Worm (Caenorhabditis elegans) whole organism, young adult: ENCODE results near the gene srx-114.

Experiments
- F23B12.7 ChIP-seq: sonication (generic microtip); optimal IDR thresholded peaks from 2 replicates; lab custom pipeline; 2017; ENCODE audit warnings: missing genetic modification characterization, mild to moderate bottlenecking, missing compliant biosample characterization, antibody characterized with exemption, moderate library complexity; ENCODE audit not compliant: insufficient read depth
- F33H1.4 ChIP-seq: fragments of 200-800 bp; sonication (Bioruptor generic); IDR thresholded peaks from 2 replicates; pipeline ENCODE4 v1.3.6; 2022; ENCODE audit warnings: missing genetic modification reagents, missing genetic modification characterization, missing compliant biosample characterization
- F37B4.10 ChIP-seq: fragments of 200-800 bp; sonication (Bioruptor generic); IDR thresholded peaks from 2 replicates; pipeline ENCODE4 v1.3.6; 2022; ENCODE audit warnings: missing genetic modification characterization, missing compliant biosample characterization
- F49E8.2 ChIP-seq: sonication (generic microtip); optimal IDR thresholded peaks from 3 replicates; lab custom pipeline; 2017; ENCODE audit warnings: missing genetic modification characterization, mild to moderate bottlenecking, missing compliant biosample characterization, antibody characterized with exemption, moderate library complexity; ENCODE audit not compliant: insufficient read depth
- F57C9.4 ChIP-seq: sonication (generic microtip); optimal IDR thresholded peaks from 2 replicates; lab custom pipeline; 2017; ENCODE audit warnings: mild to moderate bottlenecking, missing genetic modification characterization, missing compliant biosample characterization
- K12H6.12 ChIP-seq: fragments of 200-800 bp; sonication (Bioruptor generic); optimal IDR thresholded peaks from 2 replicates; lab custom pipeline; 2018; ENCODE audit warnings: mild to moderate bottlenecking, missing genetic modification characterization, missing compliant biosample characterization
- T07F8.4 ChIP-seq: sonication (generic microtip); optimal IDR thresholded peaks from 2 replicates; lab custom pipeline; 2016; ENCODE audit warnings: mild to moderate bottlenecking, missing genetic modification characterization, moderate library complexity, missing compliant biosample characterization
- T26A5.8 ChIP-seq: sonication (generic microtip); optimal IDR thresholded peaks from 2 replicates; lab custom pipeline; 2016; ENCODE audit warnings: missing genetic modification characterization, missing compliant biosample characterization
- Y53G8AR.9 ChIP-seq: fragments of 200-800 bp; sonication (Bioruptor generic); conservative IDR thresholded peaks from 2 replicates; pipeline ENCODE4 v1.3.6; 2022; ENCODE audit warnings: missing genetic modification reagents, missing genetic modification characterization, missing compliant biosample characterization
- ZK185.1 ChIP-seq: sonication (generic microtip); optimal IDR thresholded peaks from 2 replicates; lab custom pipeline; 2016; ENCODE audit warnings: mild to moderate bottlenecking, missing genetic modification characterization, missing compliant biosample characterization; ENCODE audit not compliant: poor library complexity, severe bottlenecking
- aptf-3 ChIP-seq: fragments of 200-800 bp; sonication (Bioruptor generic); IDR thresholded peaks from 2 replicates; pipeline ENCODE4 v1.3.6; 2022; ENCODE audit warnings: missing genetic modification characterization, missing compliant biosample characterization
- atf-7 ChIP-seq: sonication (generic microtip); optimal IDR thresholded peaks from 2 replicates; lab custom pipeline; 2017; ENCODE audit warnings: mild to moderate bottlenecking, missing genetic modification characterization, missing compliant biosample characterization
- cebp-1 ChIP-seq, 2 experiments: fragments of 200-800 bp in 1 of 2; sonication (Bioruptor generic) in 1 of 2; sonication (generic microtip) in 1 of 2; IDR thresholded peaks in 1 of 2; optimal IDR thresholded peaks in 1 of 2; 2 replicates each; pipeline versions ENCODE4 v1.3.6 to Lab custom; 2017 to 2022; ENCODE audit warnings: missing compliant biosample characterization in 2 of 2, missing genetic modification characterization in 2 of 2, mild to moderate bottlenecking in 1 of 2, missing genetic modification reagents in 1 of 2, moderate library complexity in 1 of 2
- cebp-2 ChIP-seq: fragments of 200-800 bp; sonication (Bioruptor generic); IDR thresholded peaks from 2 replicates; pipeline ENCODE4 v1.3.6; 2022; ENCODE audit warnings: missing genetic modification characterization, missing compliant biosample characterization
- ceh-40 ChIP-seq: fragments of 200-800 bp; sonication (Bioruptor generic); IDR thresholded peaks from 2 replicates; pipeline ENCODE4 v1.3.6; 2022; ENCODE audit warnings: missing genetic modification characterization, missing compliant biosample characterization
- dox-1 ChIP-seq: fragments of 200-800 bp; sonication (Bioruptor generic); IDR thresholded peaks from 2 replicates; pipeline ENCODE4 v1.3.6; 2022; ENCODE audit warnings: missing genetic modification reagents, missing genetic modification characterization, missing compliant biosample characterization
- dpff-1 ChIP-seq: sonication (generic microtip); optimal IDR thresholded peaks from 2 replicates; lab custom pipeline; 2017; ENCODE audit warnings: mild to moderate bottlenecking, missing genetic modification characterization, missing compliant biosample characterization
- efl-1 ChIP-seq: fragments of 150-350 bp; optimal IDR thresholded peaks from 2 replicates; lab custom pipeline; 2014; ENCODE audit warnings: missing biosample characterization, missing genetic modification reagents, missing genetic modification characterization
- egl-44 ChIP-seq: fragments of 200-800 bp; sonication (Bioruptor generic); IDR thresholded peaks from 2 replicates; pipeline ENCODE4 v1.3.6; 2022; ENCODE audit warnings: missing genetic modification reagents, missing genetic modification characterization, missing compliant biosample characterization
- let-607 ChIP-seq, 2 experiments: fragments of 200-800 bp in 1 of 2; sonication (Bioruptor generic) in 1 of 2; sonication (generic microtip) in 1 of 2; optimal IDR thresholded peaks; 2 replicates each; lab custom pipeline; 2016 to 2018; ENCODE audit warnings: mild to moderate bottlenecking in 2 of 2, missing compliant biosample characterization in 2 of 2, missing genetic modification characterization in 2 of 2, moderate library complexity in 2 of 2, missing genotype in 1 of 2
- lin-26 ChIP-seq: fragments of 200-800 bp; sonication (Bioruptor generic); IDR thresholded peaks from 2 replicates; pipeline ENCODE4 v1.3.6; 2022; ENCODE audit warnings: missing genetic modification reagents, missing genetic modification characterization, missing compliant biosample characterization
- lin-54 ChIP-seq: fragments of 200-800 bp; sonication (Bioruptor generic); optimal IDR thresholded peaks from 2 replicates; lab custom pipeline; 2018; ENCODE audit warnings: mild to moderate bottlenecking, missing genetic modification characterization, missing compliant biosample characterization
- lir-1 ChIP-seq: fragments of 200-800 bp; sonication (Bioruptor generic); conservative IDR thresholded peaks from 2 replicates; pipeline ENCODE4 v1.3.6; 2022; ENCODE audit warnings: missing genetic modification reagents, missing genetic modification characterization, missing compliant biosample characterization
- madf-3 ChIP-seq: fragments of 200-800 bp; sonication (Bioruptor generic); IDR thresholded peaks from 2 replicates; pipeline ENCODE4 v1.3.6; 2022; ENCODE audit warnings: missing genetic modification reagents, missing genetic modification characterization, missing compliant biosample characterization
- mel-28 ChIP-seq: sonication (generic microtip); optimal IDR thresholded peaks from 2 replicates; lab custom pipeline; 2016; ENCODE audit warnings: borderline replicate concordance, mild to moderate bottlenecking, missing genetic modification characterization, missing compliant biosample characterization
- mes-4 ChIP-seq: sonication (generic microtip); optimal IDR thresholded peaks from 2 replicates; lab custom pipeline; 2016; ENCODE audit warnings: missing genotype, missing genetic modification characterization, missing compliant biosample characterization
- nfya-1 ChIP-seq: sonication (generic microtip); optimal IDR thresholded peaks from 2 replicates; lab custom pipeline; 2017; ENCODE audit warnings: antibody characterized with exemption, missing compliant biosample characterization, missing genetic modification characterization, borderline replicate concordance; ENCODE audit not compliant: insufficient read depth
- nfya-2 ChIP-seq: fragments of 200-800 bp; sonication (Bioruptor generic); IDR thresholded peaks from 2 replicates; pipeline ENCODE4 v1.3.6; 2022; ENCODE audit warnings: missing genetic modification reagents, missing genetic modification characterization, missing compliant biosample characterization
- nhr-120 ChIP-seq: fragments of 200-800 bp; sonication (Bioruptor generic); IDR thresholded peaks from 2 replicates; pipeline ENCODE4 v1.3.6; 2022; ENCODE audit warnings: missing genetic modification characterization, missing compliant biosample characterization
- nhr-90 ChIP-seq: sonication (generic microtip); optimal IDR thresholded peaks from 2 replicates; lab custom pipeline; 2016; ENCODE audit warnings: missing genotype, mild to moderate bottlenecking, missing genetic modification characterization, missing compliant biosample characterization
- rcor-1 ChIP-seq: fragments of 200-800 bp; sonication (Bioruptor generic); IDR thresholded peaks from 2 replicates; pipeline ENCODE4 v1.3.6; 2022; ENCODE audit warnings: missing genetic modification reagents, missing genetic modification characterization, missing compliant biosample characterization
- repo-1 ChIP-seq: sonication (generic microtip); optimal IDR thresholded peaks from 2 replicates; lab custom pipeline; 2017; ENCODE audit warnings: mild to moderate bottlenecking, missing genetic modification characterization, missing compliant biosample characterization
- rpc-1 ChIP-seq, 2 experiments: fragments of 150-350 bp in 1 of 2; sonication (generic microtip) in 1 of 2; optimal IDR thresholded peaks; 2 replicates each; lab custom pipeline; 2014 to 2018; ENCODE audit warnings: missing biosample characterization in 1 of 2, missing genetic modification characterization in 1 of 2, missing genetic modification reagents in 1 of 2, missing genotype in 1 of 2
- sdz-38 ChIP-seq: sonication (generic microtip); optimal IDR thresholded peaks from 2 replicates; lab custom pipeline; 2016; ENCODE audit warnings: missing genotype, missing genetic modification characterization, missing compliant biosample characterization
- sea-2 ChIP-seq: fragments of 200-800 bp; sonication (Bioruptor generic); IDR thresholded peaks from 2 replicates; pipeline ENCODE4 v1.3.6; 2022; ENCODE audit warnings: missing genetic modification characterization, missing compliant biosample characterization
- snpc-1.1 ChIP-seq: sonication (generic microtip); optimal IDR thresholded peaks from 2 replicates; lab custom pipeline; 2017; ENCODE audit warnings: missing genetic modification characterization, mild to moderate bottlenecking, missing compliant biosample characterization, antibody characterized with exemption, moderate library complexity, missing genotype, missing genetic modification reagents; ENCODE audit not compliant: insufficient read depth
- snpc-3.4 ChIP-seq: sonication (generic microtip); optimal IDR thresholded peaks from 2 replicates; lab custom pipeline; 2017; ENCODE audit warnings: missing genetic modification characterization, mild to moderate bottlenecking, missing compliant biosample characterization, antibody characterized with exemption, moderate library complexity, missing genotype, missing genetic modification reagents
- tbp1 ChIP-seq: fragments of 200-800 bp; sonication (Bioruptor generic); optimal IDR thresholded peaks from 2 replicates; lab custom pipeline; 2018; ENCODE audit warnings: mild to moderate bottlenecking, missing genetic modification characterization, missing compliant biosample characterization
- tlf-1 ChIP-seq: fragments of 200-800 bp; sonication (Bioruptor generic); optimal IDR thresholded peaks from 2 replicates; lab custom pipeline; 2018; ENCODE audit warnings: mild to moderate bottlenecking, missing genetic modification characterization, missing compliant biosample characterization
- unc-62 ChIP-seq: fragments of 150-350 bp; optimal IDR thresholded peaks from 2 replicates; lab custom pipeline; 2014; ENCODE audit warnings: missing biosample characterization, missing genetic modification reagents, missing genetic modification characterization
- xnd-1 ChIP-seq: sonication (generic microtip); optimal IDR thresholded peaks from 2 replicates; lab custom pipeline; 2016; ENCODE audit warnings: missing genotype, missing genetic modification reagents, missing genetic modification characterization, missing compliant biosample characterization
- zim-3 ChIP-seq: sonication (generic microtip); optimal IDR thresholded peaks from 2 replicates; lab custom pipeline; 2017; ENCODE audit warnings: mild to moderate bottlenecking, missing genetic modification characterization, moderate library complexity, missing compliant biosample characterization
- ztf-18 ChIP-seq: sonication (generic microtip); optimal IDR thresholded peaks from 2 replicates; lab custom pipeline; 2016; ENCODE audit warnings: missing genotype, mild to moderate bottlenecking, missing genetic modification characterization, missing compliant biosample characterization
- ztf-22 ChIP-seq: fragments of 200-800 bp; sonication (Bioruptor generic); optimal IDR thresholded peaks from 2 replicates; lab custom pipeline; 2018; ENCODE audit warnings: mild to moderate bottlenecking, missing genetic modification characterization, moderate library complexity, missing compliant biosample characterization
- ztf-26 ChIP-seq: sonication (generic microtip); optimal IDR thresholded peaks from 2 replicates; lab custom pipeline; 2017; ENCODE audit warnings: missing genetic modification characterization, missing compliant biosample characterization
- ztf-28 ChIP-seq: fragments of 200-800 bp; sonication (Bioruptor generic); IDR thresholded peaks from 2 replicates; pipeline ENCODE4 v1.3.6; 2022; ENCODE audit warnings: missing genetic modification reagents, missing genetic modification characterization, missing compliant biosample characterization

Gene srx-114

ce11 chrII:5474946-5475345 is 42.0 kb upstream of the srx-114 start, which contains the start of gene ilcr-2:
Gene ilcr-2, plus strand, starts transcription at chrII:5475246.
- TF ChIP-seq aptf-3 (no peak), F23B12.7 (no peak), nhr-90 (tag; lab: Kevin White, UChicago) (no peak), nhr-120 (GFP tag; lab: Robert Waterston, UW) (no peak), lin-54 (GFP tag; lab: Kevin White, UChicago) (no peak), T26A5.8 (no peak), madf-3 (GFP tag; lab: Robert Waterston, UW) (no peak), ceh-40 (no peak), F49E8.2 (tag; lab: Kevin White, UChicago) (no peak), ZK185.1 (tag; lab: Kevin White, UChicago) (no peak), xnd-1 (tag; lab: Kevin White, UChicago) (no peak), snpc-1.1 (tag; lab: Kevin White, UChicago) (no peak), tbp1 (GFP tag; lab: Kevin White, UChicago) (no peak), K12H6.12 (tag; lab: Kevin White, UChicago) (no peak), mes-4 (tag; lab: Kevin White, UChicago) (no peak), nfya-1 (tag; lab: Kevin White, UChicago) (no peak), T07F8.4 (tag; lab: Kevin White, UChicago) (no peak), atf-7 (no peak), egl-44 (GFP tag; lab: Robert Waterston, UW) (no peak)

DNA sequence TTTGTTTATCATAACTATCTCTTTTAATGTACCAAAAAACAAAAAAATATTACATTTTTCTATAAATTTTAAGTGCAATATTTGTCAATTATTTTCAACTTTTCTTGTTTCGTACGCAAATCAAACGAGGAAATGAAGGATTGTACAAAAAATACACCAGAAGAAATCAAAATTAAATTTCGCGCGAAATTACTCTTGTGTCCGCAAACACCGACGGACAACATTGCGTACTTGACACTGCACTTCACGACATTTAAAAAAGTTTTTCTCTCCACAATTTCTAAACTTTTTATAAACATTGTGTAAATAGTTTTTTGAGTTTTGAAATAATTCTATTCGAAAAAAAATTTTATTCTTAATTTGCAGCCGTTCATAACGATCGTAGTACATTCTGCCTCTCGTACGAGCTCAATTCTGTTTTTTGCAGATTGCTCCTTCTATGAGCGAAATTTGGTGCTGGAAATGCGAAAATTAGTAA is 41.0 kb upstream of the srx-114 start, which contains the start of gene mrps-16:
Gene mrps-16, plus strand, starts transcription at position 428 of the 478 bp plus-strand sequence.
- TF ChIP-seq rcor-1 (no peak), tlf-1 (no peak), cebp-1 (GFP tag; IDR thresholded peaks at IDR 0.05; lab: Robert Waterston, UW) (no peak), cebp-1 (tag; optimal IDR thresholded peaks at IDR 0.05; lab: Kevin White, UChicago) (peak; percentile 28), efl-1 (peak; percentile 85), ztf-18 (tag; lab: Kevin White, UChicago) (no peak), F57C9.4 (no peak), snpc-3.4 (tag; lab: Kevin White, UChicago) (no peak), nfya-2 (GFP tag; lab: Robert Waterston, UW) (no peak), F37B4.10 (GFP tag; lab: Robert Waterston, UW) (no peak), T26A5.8 (no peak), let-607 (tag; optimal IDR thresholded peaks at IDR 0.05; lab: Kevin White, UChicago) (no peak), dox-1 (GFP tag; lab: Robert Waterston, UW) (no peak), mel-28 (no peak), snpc-1.1 (tag; lab: Kevin White, UChicago) (peak; percentile 17), nhr-90 (tag; lab: Kevin White, UChicago) (no peak), lir-1 (GFP tag; lab: Robert Waterston, UW) (no peak), sdz-38 (tag; lab: Kevin White, UChicago) (no peak), repo-1 (no peak), rpc-1 (optimal IDR thresholded peaks at IDR 0.05; lab: Kevin White, UChicago) (no peak), rpc-1 (tag; optimal IDR thresholded peaks at IDR 0.05; lab: Kevin White, UChicago) (no peak), lin-26 (GFP tag; lab: Robert Waterston, UW) (no peak), ztf-28 (no peak), ztf-26 (no peak), cebp-2 (GFP tag; lab: Robert Waterston, UW) (no peak), F33H1.4 (GFP tag; lab: Robert Waterston, UW) (peak; percentile 42), dpff-1 (tag; lab: Kevin White, UChicago) (no peak), Y53G8AR.9 (GFP tag; lab: Robert Waterston, UW) (no peak), zim-3 (tag; lab: Kevin White, UChicago) (no peak), ztf-22 (no peak), sea-2 (no peak), madf-3 (GFP tag; lab: Robert Waterston, UW) (0 out of 2 replicates have a peak, but pooled peaks have one; percentile 50), unc-62 (no peak)
